Worm (Caenorhabditis elegans): ENCODE measurements around the gene fdgt-2.

The fdgt-2 gene

DNA sequence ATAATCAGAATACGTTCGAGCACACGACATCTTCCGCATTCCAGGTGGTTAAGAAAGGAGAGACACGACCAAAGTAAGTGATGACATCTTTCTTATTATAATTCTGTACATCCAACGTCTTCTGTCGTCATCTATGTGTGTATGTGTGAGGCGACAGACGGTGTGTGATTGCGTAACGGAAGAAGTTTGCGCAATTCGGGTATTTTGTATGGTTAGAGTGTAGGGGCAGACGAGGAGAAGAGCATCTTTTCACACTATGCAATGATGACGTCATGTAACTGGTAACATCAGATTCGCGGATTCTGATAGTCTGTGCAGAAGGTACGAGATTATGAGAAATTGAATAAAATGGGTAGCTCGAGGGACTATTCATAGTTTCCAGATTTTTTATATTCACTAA lies 2.4 kb upstream of the fdgt-2 start:
- TF ChIP-seq nfya-1 (tag; optimal IDR thresholded peaks at IDR 0.05; ENCODE audit: insufficient read depth) = no peak
- no peak for TF ChIP-seq nhr-237 (tag; optimal IDR thresholded peaks at IDR 0.05)
- TF ChIP-seq R02D3.7 (tag; optimal IDR thresholded peaks at IDR 0.05) = no peak
- TF ChIP-seq fkh-10 (GFP tag; optimal IDR thresholded peaks at IDR 0.05) = no peak
- no peak for TF ChIP-seq ceh-82 (tag; optimal IDR thresholded peaks at IDR 0.05)
- no peak for TF ChIP-seq skn-1 (tag; optimal IDR thresholded peaks at IDR 0.05)
- TF ChIP-seq nhr-67 (tag; optimal IDR thresholded peaks at IDR 0.05) = no peak
- TF ChIP-seq nhr-12 (tag; optimal IDR thresholded peaks at IDR 0.05) = no peak
- TF ChIP-seq nhr-77 (tag; optimal IDR thresholded peaks at IDR 0.05) = no peak
- TF ChIP-seq ZK546.5 (tag; optimal IDR thresholded peaks at IDR 0.05) = no peak
- no peak for TF ChIP-seq lsy-12 (tag; optimal IDR thresholded peaks at IDR 0.05)
- TF ChIP-seq ceh-28 (tag; optimal IDR thresholded peaks at IDR 0.05) = no peak
- TF ChIP-seq ceh-16 (tag; optimal IDR thresholded peaks at IDR 0.05) = no peak
- TF ChIP-seq unc-62 (GFP tag; optimal IDR thresholded peaks at IDR 0.05) = no peak
- no peak for TF ChIP-seq eor-1 (tag; optimal IDR thresholded peaks at IDR 0.05)
- no peak for TF ChIP-seq unc-39 (tag; optimal IDR thresholded peaks at IDR 0.05)
- TF ChIP-seq fos-1 (tag; optimal IDR thresholded peaks at IDR 0.05) = no peak
- no peak for TF ChIP-seq nhr-76 (tag; optimal IDR thresholded peaks at IDR 0.05)
- TF ChIP-seq elt-3 (tag; optimal IDR thresholded peaks at IDR 0.05) = no peak

DNA sequence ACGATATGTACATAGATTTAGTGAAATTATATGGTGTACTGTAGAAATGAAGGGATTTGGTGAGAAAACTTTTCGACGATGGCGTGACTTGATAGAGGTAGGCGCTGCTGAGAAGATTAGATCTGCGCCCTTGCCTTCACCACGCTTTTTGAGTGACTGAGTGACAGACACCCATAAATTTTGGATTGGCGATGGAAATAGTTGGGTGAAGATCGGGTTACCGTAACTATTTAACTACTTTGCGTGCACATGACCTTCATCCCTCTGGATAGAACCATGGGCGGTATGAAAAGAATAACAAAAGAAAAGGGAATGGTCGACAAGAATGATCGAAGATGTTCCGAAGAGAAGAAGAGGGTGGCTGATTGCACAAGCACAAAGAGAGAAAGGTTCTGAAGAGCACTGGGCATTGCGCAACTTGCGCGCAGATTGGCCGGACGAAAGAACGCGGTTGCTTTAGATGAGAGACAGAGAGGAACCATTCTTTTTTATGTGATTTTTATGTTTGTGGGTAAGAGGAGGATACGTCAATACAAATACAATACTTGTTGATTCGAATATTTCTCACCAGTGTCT lies 1.9 kb upstream of the fdgt-2 start:
- TF ChIP-seq ceh-16 (tag; optimal IDR thresholded peaks at IDR 0.05) (no peak), ztf-11 (tag; optimal IDR thresholded peaks at IDR 0.05) (no peak), nhr-237 (tag; optimal IDR thresholded peaks at IDR 0.05) (no peak), nfya-1 (tag; optimal IDR thresholded peaks at IDR 0.05; ENCODE audit: insufficient read depth) (no peak), nhr-25 (tag; optimal IDR thresholded peaks at IDR 0.05) (peak; percentile 12), nhr-28 (tag; optimal IDR thresholded peaks at IDR 0.05) (no peak), ztf-4 (tag; optimal IDR thresholded peaks at IDR 0.05) (no peak), ceh-28 (tag; optimal IDR thresholded peaks at IDR 0.05) (no peak), egl-5 (tag; optimal IDR thresholded peaks at IDR 0.05) (no peak), nhr-11 (tag; optimal IDR thresholded peaks at IDR 0.05) (no peak), snpc-4 (tag; optimal IDR thresholded peaks at IDR 0.05) (no peak), elt-1 (tag; optimal IDR thresholded peaks at IDR 0.05) (peak; percentile 48)

DNA sequence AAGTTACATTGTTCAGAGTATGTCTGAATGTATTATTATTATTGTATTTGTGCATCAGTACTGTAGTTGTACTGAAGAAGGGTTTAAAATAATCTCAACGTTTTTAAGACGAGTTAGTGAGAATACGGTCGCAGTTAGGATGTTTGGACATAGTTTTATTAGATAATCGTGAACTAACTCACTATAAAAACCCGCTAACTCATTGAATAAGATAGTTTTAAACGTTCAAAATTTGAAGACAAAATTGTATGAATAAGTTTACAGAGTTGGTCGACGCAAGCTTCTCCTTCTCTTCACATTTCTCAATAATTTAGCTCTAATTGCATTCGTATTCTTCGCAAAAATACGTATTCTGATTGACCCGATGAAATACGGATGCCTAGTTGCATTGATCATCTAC lies 1.6 kb downstream of the fdgt-2 start:
- no peak for TF ChIP-seq ztf-11 (tag; optimal IDR thresholded peaks at IDR 0.05)
- peak; percentile 76 for TF ChIP-seq ztf-4 (tag; optimal IDR thresholded peaks at IDR 0.05)
- no peak for TF ChIP-seq egl-27 (tag; optimal IDR thresholded peaks at IDR 0.05)
- TF ChIP-seq ceh-9 (tag; optimal IDR thresholded peaks at IDR 0.05) = no peak
- peak; percentile 89 for TF ChIP-seq elt-1 (tag; optimal IDR thresholded peaks at IDR 0.05)
- no peak for TF ChIP-seq zag-1 (tag; optimal IDR thresholded peaks at IDR 0.05)
- TF ChIP-seq ZK546.5 (tag; optimal IDR thresholded peaks at IDR 0.05) = no peak

DNA sequence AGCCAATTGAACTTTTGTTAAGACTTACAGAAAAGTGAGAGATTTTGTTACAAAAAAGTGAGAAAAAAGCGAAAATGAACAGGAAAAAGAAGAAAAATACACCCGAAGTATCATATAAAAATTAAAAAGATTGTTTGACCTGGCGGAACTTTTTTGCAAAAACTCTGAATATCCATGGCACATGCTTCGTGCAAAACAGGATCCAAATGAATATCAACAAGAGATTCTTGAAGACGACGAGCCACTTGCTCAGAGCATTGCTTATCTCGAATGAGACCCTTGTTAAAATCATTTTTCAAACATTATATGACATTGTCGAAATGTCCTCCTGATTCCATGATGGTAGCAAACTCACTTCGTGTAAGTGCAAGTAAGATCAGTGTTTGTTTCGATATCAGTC lies 2.4 kb downstream of the fdgt-2 start, which contains the start of gene F14E5.8:
TSS of gene F14E5.8 (plus strand) at position 301 of the 400 bp plus-strand sequence.
- TF ChIP-seq elt-1 (tag; optimal IDR thresholded peaks at IDR 0.05) = peak; percentile 4

DNA sequence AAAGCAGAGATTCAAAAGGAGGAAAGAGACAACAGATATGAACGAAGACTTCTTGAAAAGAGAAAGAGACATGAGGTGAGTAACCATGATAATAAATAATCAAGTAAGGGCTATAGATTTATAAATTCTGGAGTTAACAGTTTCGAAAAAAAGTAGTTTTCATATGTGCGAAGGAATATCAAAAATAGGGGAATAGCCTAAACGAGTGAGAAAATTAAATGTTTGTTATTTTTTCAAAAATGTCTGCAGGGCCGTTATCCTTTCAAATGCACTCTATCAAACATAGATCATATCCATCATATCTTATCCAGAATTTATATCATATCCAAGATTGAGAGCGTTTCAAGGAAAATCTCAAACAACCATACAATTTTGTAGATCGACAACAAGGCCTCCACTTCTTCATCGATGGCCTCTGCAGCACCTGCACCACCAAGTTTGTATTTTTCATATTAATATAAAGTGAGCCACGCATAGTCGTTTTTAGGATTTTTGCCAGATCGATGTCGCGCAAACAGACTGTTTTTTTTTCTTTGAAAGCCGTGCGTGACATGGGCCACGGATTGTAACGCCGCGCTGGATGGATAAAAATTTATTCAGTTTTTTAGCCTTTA lies 3.5 kb downstream of the fdgt-2 start:
- TF ChIP-seq aly-2 (tag; optimal IDR thresholded peaks at IDR 0.05) = no peak
- TF ChIP-seq elt-1 (tag; optimal IDR thresholded peaks at IDR 0.05) = peak; percentile 89
- peak; percentile 43 for TF ChIP-seq ztf-4 (tag; optimal IDR thresholded peaks at IDR 0.05)

DNA sequence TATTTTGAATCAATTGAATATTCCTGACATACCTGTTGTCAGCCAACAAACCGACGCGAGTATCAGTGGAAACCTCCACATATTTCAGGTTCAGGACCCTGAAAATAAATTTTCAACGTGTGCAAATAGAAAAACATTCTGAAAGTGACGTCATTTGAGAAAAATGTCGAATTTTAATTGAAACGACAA lies 11.2 kb downstream of the fdgt-2 start, which contains the start of gene F14E5.2:
TSS of gene F14E5.2 (minus strand) at position 101 of the 189 bp plus-strand sequence.
- no peak for TF ChIP-seq lin-15B (tag; optimal IDR thresholded peaks at IDR 0.05)
- no peak for TF ChIP-seq ZK546.5 (tag; optimal IDR thresholded peaks at IDR 0.05)
- no peak for TF ChIP-seq egl-5 (tag; optimal IDR thresholded peaks at IDR 0.05)
- no peak for TF ChIP-seq jun-1 (tag; optimal IDR thresholded peaks at IDR 0.05)
- TF ChIP-seq mdl-1 (tag; optimal IDR thresholded peaks at IDR 0.05) = no peak
- TF ChIP-seq nhr-11 (tag; optimal IDR thresholded peaks at IDR 0.05) = no peak
- no peak for TF ChIP-seq sea-2 (GFP tag; optimal IDR thresholded peaks at IDR 0.05)
- TF ChIP-seq pha-4 (tag; optimal IDR thresholded peaks at IDR 0.05) = no peak
- TF ChIP-seq nfya-1 (tag; optimal IDR thresholded peaks at IDR 0.05; ENCODE audit: insufficient read depth) = no peak
- TF ChIP-seq zag-1 (tag; optimal IDR thresholded peaks at IDR 0.05) = no peak
- no peak for TF ChIP-seq fkh-10 (GFP tag; optimal IDR thresholded peaks at IDR 0.05)
- TF ChIP-seq ztf-11 (tag; optimal IDR thresholded peaks at IDR 0.05) = no peak

All from whole organism, L3 larva.